Worm (Caenorhabditis elegans): ENCODE results near the gene nlp-46.

DNA sequence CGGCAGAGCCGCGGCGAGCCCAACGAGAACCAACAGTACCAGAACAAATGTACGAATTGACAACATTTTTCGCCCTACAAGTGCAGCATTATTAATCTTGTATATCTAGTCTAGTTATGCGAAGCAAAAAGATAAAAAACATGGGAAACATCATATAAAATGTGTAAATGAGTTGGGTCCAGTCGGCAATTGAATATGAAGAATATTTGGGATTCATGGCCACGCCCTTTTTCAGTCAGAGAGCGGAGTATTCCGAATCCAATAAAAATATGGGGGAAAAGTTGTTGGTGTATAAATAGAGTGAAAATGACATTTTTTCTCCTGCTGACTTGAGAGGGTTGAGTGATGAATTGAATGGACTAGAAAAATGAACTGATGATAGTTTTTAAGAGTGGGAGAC lies at the start of gene nlp-46:
- TF ChIP-seq hsf-1 (GFP tag; IDR thresholded peaks at IDR 0.05) (no peak), chd-7 (tag; optimal IDR thresholded peaks at IDR 0.05) (no peak), snpc-4 (GFP tag; optimal IDR thresholded peaks at IDR 0.05) (no peak), snpc-4 (tag; optimal IDR thresholded peaks at IDR 0.05) (no peak), F52B5.7 (tag; optimal IDR thresholded peaks at IDR 0.05) (no peak), B0336.3 (GFP tag; IDR thresholded peaks at IDR 0.05) (no peak), unc-130 (GFP tag; optimal IDR thresholded peaks at IDR 0.05) (no peak), F37B4.10 (GFP tag; IDR thresholded peaks at IDR 0.05) (no peak), egl-18 (GFP tag; IDR thresholded peaks at IDR 0.05) (no peak), rec-8 (tag; optimal IDR thresholded peaks at IDR 0.05) (no peak), mcd-1 (GFP tag; IDR thresholded peaks at IDR 0.05) (no peak), F49E8.2 (tag; optimal IDR thresholded peaks at IDR 0.05; ENCODE audit: insufficient read depth) (no peak), unc-62 (GFP tag; optimal IDR thresholded peaks at IDR 0.05) (no peak), attf-3 (GFP tag; conservative IDR thresholded peaks at IDR 0.05) (no peak), lin-40 (tag; optimal IDR thresholded peaks at IDR 0.05) (no peak)
